Fruit fly (Drosophila melanogaster): Measurements from ENCODE around the gene tnc.

DNA sequence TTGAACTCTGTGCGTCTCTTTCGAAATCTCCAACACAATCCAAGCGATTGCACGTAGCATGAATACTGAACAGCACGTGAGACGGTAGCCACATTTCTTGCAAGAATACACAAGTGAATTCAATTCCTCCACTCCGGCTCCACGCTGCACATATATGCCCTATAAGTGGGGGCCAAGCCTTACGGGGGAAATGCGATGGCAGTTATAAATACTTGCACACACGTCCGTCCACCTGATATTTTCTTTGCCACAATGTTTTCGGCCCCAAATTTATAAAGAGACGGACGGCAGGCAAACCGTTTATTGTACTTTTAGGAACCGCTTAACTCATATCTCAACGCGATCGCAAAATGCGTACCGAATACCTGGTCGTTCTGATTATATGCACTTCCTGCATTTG is 61.8 kb downstream of the tnc start, which contains the start of gene CG11786:
- no peak for TF ChIP-seq CG6792 (GFP tag; optimal IDR thresholded peaks at IDR 0.05)
- TF ChIP-seq ss (GFP tag; optimal IDR thresholded peaks at IDR 0.05) = no peak
- no peak for TF ChIP-seq OdsH (GFP tag; optimal IDR thresholded peaks at IDR 0.05)
- no peak for TF ChIP-seq CG10669 (GFP tag; optimal IDR thresholded peaks at IDR 0.05)

Data from whole organism, prepupa.